Worm (Caenorhabditis elegans) whole organism, young adult: ENCODE data around the gene npr-11.

Experiments used
- B0019.2 ChIP-seq: fragments of 200-800 bp; sonication (Bioruptor generic); conservative IDR thresholded peaks from 2 replicates; pipeline ENCODE4 v1.3.6; 2022; ENCODE audit warnings: missing genetic modification reagents, missing genetic modification characterization, missing compliant biosample characterization
- B0035.1 ChIP-seq: sonication (generic microtip); optimal IDR thresholded peaks from 2 replicates; lab custom pipeline; 2016; ENCODE audit warnings: missing genetic modification characterization, mild to moderate bottlenecking, missing compliant biosample characterization, missing genotype, missing genetic modification reagents
- cebp-2 ChIP-seq: fragments of 200-800 bp; sonication (Bioruptor generic); IDR thresholded peaks from 2 replicates; pipeline ENCODE4 v1.3.6; 2022; ENCODE audit warnings: missing genetic modification characterization, missing compliant biosample characterization
- ekl-4 ChIP-seq: fragments of 200-800 bp; sonication (Bioruptor generic); IDR thresholded peaks from 2 replicates; pipeline ENCODE4 v1.3.6; 2022; ENCODE audit warnings: missing genetic modification reagents, missing genetic modification characterization, missing compliant biosample characterization

ce11 chrX:1230658-1231057, 24.8 kb downstream of the npr-11 start, which contains the start of gene C46H3.2:
- no peak for TF ChIP-seq cebp-2
- no peak for TF ChIP-seq B0035.1
- no peak for TF ChIP-seq B0019.2
- TF ChIP-seq ekl-4 (GFP tag; lab: Robert Waterston, UW) = no peak
